Fruit fly (Drosophila melanogaster): ENCODE results near the gene Ptp61F.

Gene Ptp61F

dm6 chr3L:1335428-1335764, 139.7 kb downstream of the Ptp61F start (continued):
- no peak for TF ChIP-seq Mes4 (GFP tag; optimal IDR thresholded peaks at IDR 0.05)
- TF ChIP-seq repo (GFP tag; optimal IDR thresholded peaks at IDR 0.05), result no peak
- TF ChIP-seq B-H2 (GFP tag; optimal IDR thresholded peaks at IDR 0.05), result no peak
- peak; percentile 5 for TF ChIP-seq fu2 (GFP tag; optimal IDR thresholded peaks at IDR 0.05)
- TF ChIP-seq ato (GFP tag; IDR thresholded peaks at IDR 0.05; ENCODE audit: partially characterized antibody), result no peak
- TF ChIP-seq CG10431 (GFP tag; optimal IDR thresholded peaks at IDR 0.05), result no peak
- no peak for TF ChIP-seq stwl (tag; optimal IDR thresholded peaks at IDR 0.05)
- TF ChIP-seq CG18599 (GFP tag; optimal IDR thresholded peaks at IDR 0.05), result peak; percentile 68
- TF ChIP-seq E2f1 (GFP tag; IDR thresholded peaks at IDR 0.05), result peak; percentile 34; the same call in 1 of the 2 replicates
- TF ChIP-seq CG3163 (GFP tag; optimal IDR thresholded peaks at IDR 0.05), result peak; percentile 15
- TF ChIP-seq sim (GFP tag; IDR thresholded peaks at IDR 0.05), result no peak
- no peak for TF ChIP-seq CG6683 (GFP tag; optimal IDR thresholded peaks at IDR 0.05)
- peak; percentile 61 for TF ChIP-seq al (GFP tag; IDR thresholded peaks at IDR 0.05)
- TF ChIP-seq CG13894 (tag; optimal IDR thresholded peaks at IDR 0.05), result peak; percentile 19
- peak; percentile 32 for TF ChIP-seq shn (GFP tag; optimal IDR thresholded peaks at IDR 0.05)
- TF ChIP-seq usp (GFP tag; optimal IDR thresholded peaks at IDR 0.05), result no peak
- TF ChIP-seq HLH3B (GFP tag; IDR thresholded peaks at IDR 0.05), result peak; percentile 47; the same call in 1 of the 2 replicates
- TF ChIP-seq B-H1 (GFP tag; IDR thresholded peaks at IDR 0.05), result peak; percentile 55; the same call in 1 of the 3 replicates
- TF ChIP-seq NK7.1 (GFP tag; optimal IDR thresholded peaks at IDR 0.05), result peak; percentile 29
- TF ChIP-seq salm (tag; optimal IDR thresholded peaks at IDR 0.05), result no peak
- no peak for TF ChIP-seq CG9215 (GFP tag; IDR thresholded peaks at IDR 0.05)
- TF ChIP-seq CG12299 (tag; optimal IDR thresholded peaks at IDR 0.05), result no peak
- no peak for TF ChIP-seq Hr3 (GFP tag; optimal IDR thresholded peaks at IDR 0.05)
- peak; percentile 29 for TF ChIP-seq tin (GFP tag; optimal IDR thresholded peaks at IDR 0.05)
- TF ChIP-seq HLH54F (GFP tag; optimal IDR thresholded peaks at IDR 0.05), result no peak
- TF ChIP-seq ERR (GFP tag; optimal IDR thresholded peaks at IDR 0.05), result no peak
- no peak for TF ChIP-seq mirr (GFP tag; optimal IDR thresholded peaks at IDR 0.05)
- peak; percentile 29 for TF ChIP-seq CG17385 (GFP tag; optimal IDR thresholded peaks at IDR 0.05)
- no peak for TF ChIP-seq knrl (GFP tag; IDR thresholded peaks at IDR 0.05; ENCODE audit: partially characterized antibody)
- no peak for TF ChIP-seq CG8290 (GFP tag; optimal IDR thresholded peaks at IDR 0.05)
- peak in 1 of 2 experiments; percentile 77 for TF ChIP-seq CG8290 (tag; optimal IDR thresholded peaks at IDR 0.05)
- peak; percentile 0 for TF ChIP-seq ATbp (GFP tag; optimal IDR thresholded peaks at IDR 0.05)
- TF ChIP-seq ems (GFP tag; optimal IDR thresholded peaks at IDR 0.05), result no peak
- peak; percentile 77 for TF ChIP-seq CG9932 (GFP tag; IDR thresholded peaks at IDR 0.05)
- TF ChIP-seq Med (GFP tag), result peak; percentile 94
- TF ChIP-seq Hsf (GFP tag; optimal IDR thresholded peaks at IDR 0.05), result peak; percentile 37
- TF ChIP-seq Adf1 (GFP tag; IDR thresholded peaks at IDR 0.05), result peak; percentile 9; the same call in 1 of the 2 replicates
- no peak for TF ChIP-seq run (tag; optimal IDR thresholded peaks at IDR 0.05)
- no peak for TF ChIP-seq Lhr (GFP tag; optimal IDR thresholded peaks at IDR 0.05)
- TF ChIP-seq CG10565 (GFP tag; optimal IDR thresholded peaks at IDR 0.05), result no peak
- no peak for TF ChIP-seq yki (optimal IDR thresholded peaks at IDR 0.05)
- TF ChIP-seq CG12104 (GFP tag; optimal IDR thresholded peaks at IDR 0.05), result no peak
- TF ChIP-seq crc (GFP tag; optimal IDR thresholded peaks at IDR 0.05), result peak; percentile 19
- TF ChIP-seq CG14050 (GFP tag; IDR thresholded peaks at IDR 0.05), result peak; percentile 38; the same call in 2 of the 3 replicates
- peak; percentile 72 for TF ChIP-seq sob (GFP tag; IDR thresholded peaks at IDR 0.05)
- TF ChIP-seq jumu (GFP tag; optimal IDR thresholded peaks at IDR 0.05), result peak; percentile 38
- no peak for TF ChIP-seq TFAM (GFP tag; optimal IDR thresholded peaks at IDR 0.05)
- peak; percentile 70 for TF ChIP-seq CG14441 (GFP tag; IDR thresholded peaks at IDR 0.05)
- peak; percentile 33; the same call in 1 of the 2 replicates for TF ChIP-seq CG32772 (GFP tag; IDR thresholded peaks at IDR 0.05)
- TF ChIP-seq CG14965 (GFP tag; optimal IDR thresholded peaks at IDR 0.05; ENCODE audit: borderline replicate concordance), result no peak
- no peak for TF ChIP-seq CG42726 (GFP tag; IDR thresholded peaks at IDR 0.05; ENCODE audit: partially characterized antibody)
- peak; percentile 46; the same call in 3 of the 4 replicates for TF ChIP-seq Gug (GFP tag; IDR thresholded peaks at IDR 0.05)
- peak; percentile 67 for TF ChIP-seq seq (GFP tag; IDR thresholded peaks at IDR 0.05)

All from whole organism, embryonic.